Fruit fly (Drosophila melanogaster) whole organism, embryonic: Measurements from ENCODE around the gene CG33947.
A peak's percentile ranks its signal among the peaks of the same experiment; 100 is the strongest.

Experiments used
- Ada2b ChIP-seq: fragments of 200-800 bp; sonication (Bioruptor generic); IDR thresholded peaks from 2 replicates; pipeline ENCODE4 v1.3.6; 2022; ENCODE audit warnings: missing biosample characterization, missing genetic modification characterization
- Atf3 ChIP-seq: fragments of 200-800 bp; sonication (Bioruptor generic); optimal IDR thresholded peaks from 3 replicates; lab custom pipeline; 2016; ENCODE audit warnings: missing biosample characterization, missing genetic modification characterization
- CG10267 ChIP-seq: fragments of 200-800 bp; sonication (Bioruptor generic); optimal IDR thresholded peaks from 2 replicates; lab custom pipeline; 2018; ENCODE audit warnings: missing biosample characterization, mild to moderate bottlenecking, missing genetic modification characterization, moderate library complexity
- CG10274 ChIP-seq: fragments of 200-800 bp; sonication (Bioruptor generic); optimal IDR thresholded peaks from 3 replicates; lab custom pipeline; 2017; ENCODE audit warnings: missing biosample characterization, mild to moderate bottlenecking, missing genetic modification characterization
- CG10366 ChIP-seq: fragments of 200-800 bp; sonication (Bioruptor generic); IDR thresholded peaks from 2 replicates; pipeline ENCODE4 v1.3.6; 2022; ENCODE audit warnings: missing biosample characterization, missing genetic modification characterization
- CG11398 ChIP-seq: fragments of 200-800 bp; sonication (Bioruptor generic); optimal IDR thresholded peaks from 2 replicates; lab custom pipeline; 2016; ENCODE audit warnings: missing biosample characterization, missing genetic modification characterization
- CG11695 ChIP-seq: fragments of 200-800 bp; sonication (Bioruptor generic); IDR thresholded peaks from 3 replicates; pipeline ENCODE4 v1.3.6; 2022; ENCODE audit warnings: missing biosample characterization, missing genetic modification characterization
- CG1233 ChIP-seq: fragments of 200-800 bp; sonication (Bioruptor generic); optimal IDR thresholded peaks from 4 replicates; lab custom pipeline; 2018; ENCODE audit warnings: missing biosample characterization, mild to moderate bottlenecking, missing genetic modification characterization
- CG14014 ChIP-seq: fragments of 200-800 bp; sonication (Bioruptor generic); IDR thresholded peaks from 2 replicates; pipeline ENCODE4 v1.3.6; 2022; ENCODE audit warnings: missing biosample characterization, missing genetic modification characterization
- CG14860 ChIP-seq: fragments of 200-800 bp; sonication (Bioruptor generic); IDR thresholded peaks from 3 replicates; pipeline ENCODE4 v1.3.6; 2022; ENCODE audit warnings: missing biosample characterization, missing genetic modification characterization; ENCODE audit not compliant: partially characterized antibody
- CG16815 ChIP-seq: fragments of 200-800 bp; sonication (Bioruptor generic); optimal IDR thresholded peaks from 3 replicates; lab custom pipeline; 2017; ENCODE audit warnings: missing biosample characterization, mild to moderate bottlenecking, missing genetic modification characterization
- CG1832 ChIP-seq: fragments of 200-800 bp; sonication (Bioruptor generic); optimal IDR thresholded peaks from 2 replicates; lab custom pipeline; 2017; ENCODE audit warnings: missing biosample characterization, mild to moderate bottlenecking, missing genetic modification characterization, inconsistent platforms
- CG30403 ChIP-seq: fragments of 200-800 bp; sonication (Bioruptor generic); optimal IDR thresholded peaks from 3 replicates; lab custom pipeline; 2016; ENCODE audit warnings: missing biosample characterization, missing genetic modification characterization
- CG3838 ChIP-seq: fragments of 200-800 bp; sonication (Bioruptor generic); optimal IDR thresholded peaks from 3 replicates; lab custom pipeline; 2016; ENCODE audit warnings: missing biosample characterization, missing genetic modification characterization
- CG4730 ChIP-seq: fragments of 200-800 bp; sonication (Bioruptor generic); IDR thresholded peaks from 2 replicates; pipeline ENCODE4 v1.3.6; 2022; ENCODE audit warnings: missing biosample characterization, missing genetic modification characterization
- CG4820 ChIP-seq: fragments of 200-800 bp; sonication (Bioruptor generic); optimal IDR thresholded peaks from 3 replicates; lab custom pipeline; 2016; ENCODE audit warnings: missing biosample characterization, missing genetic modification characterization
- CG6689 ChIP-seq: fragments of 200-800 bp; sonication (Bioruptor generic); IDR thresholded peaks from 2 replicates; pipeline ENCODE4 v1.3.6; 2022; ENCODE audit warnings: missing biosample characterization, missing genetic modification characterization
- CG7745 ChIP-seq: fragments of 200-800 bp; sonication (Bioruptor generic); optimal IDR thresholded peaks from 2 replicates; lab custom pipeline; 2018; ENCODE audit warnings: missing biosample characterization, mild to moderate bottlenecking, missing genetic modification characterization, moderate library complexity
- CG8359 ChIP-seq: fragments of 200-800 bp; sonication (Bioruptor generic); optimal IDR thresholded peaks from 2 replicates; lab custom pipeline; 2017; ENCODE audit warnings: missing biosample characterization, mild to moderate bottlenecking, missing genetic modification characterization, borderline replicate concordance
- CG9215 ChIP-seq: fragments of 200-800 bp; sonication (Bioruptor generic); IDR thresholded peaks from 2 replicates; pipeline ENCODE4 v1.3.6; 2022; ENCODE audit warnings: missing biosample characterization, missing genetic modification characterization
- CG9437 ChIP-seq: fragments of 200-800 bp; sonication (Bioruptor generic); optimal IDR thresholded peaks from 2 replicates; lab custom pipeline; 2018; ENCODE audit warnings: missing biosample characterization, mild to moderate bottlenecking, missing genetic modification characterization
- Camta ChIP-seq: fragments of 200-800 bp; sonication (Bioruptor generic); optimal IDR thresholded peaks from 2 replicates; lab custom pipeline; 2016; ENCODE audit warnings: missing biosample characterization, missing genetic modification characterization
- Dll ChIP-seq: fragments of 200-800 bp; sonication (Bioruptor generic); IDR thresholded peaks from 4 replicates; pipeline ENCODE4 v1.3.6; 2022; ENCODE audit warnings: missing biosample characterization, missing genetic modification characterization; ENCODE audit not compliant: partially characterized antibody
- Elba2 ChIP-seq: fragments of 200-800 bp; sonication (Bioruptor generic); optimal IDR thresholded peaks from 3 replicates; lab custom pipeline; 2016; ENCODE audit warnings: missing biosample characterization, missing genetic modification characterization
- Fer1 ChIP-seq: fragments of 200-800 bp; sonication (Bioruptor generic); optimal IDR thresholded peaks from 2 replicates; lab custom pipeline; 2017; ENCODE audit warnings: missing biosample characterization, mild to moderate bottlenecking, missing genetic modification characterization
- HmgD ChIP-seq: fragments of 200-800 bp; sonication (Bioruptor generic); optimal IDR thresholded peaks from 3 replicates; lab custom pipeline; 2016; ENCODE audit warnings: missing biosample characterization, missing genetic modification characterization
- Lhr ChIP-seq: fragments of 200-800 bp; sonication (Bioruptor generic); optimal IDR thresholded peaks from 3 replicates; lab custom pipeline; 2017; ENCODE audit warnings: mild to moderate bottlenecking, missing biosample characterization, missing genetic modification reagents, missing genetic modification characterization
- Spps ChIP-seq: fragments of 200-800 bp; sonication (Bioruptor generic); optimal IDR thresholded peaks from 2 replicates; lab custom pipeline; 2018; ENCODE audit warnings: missing biosample characterization, mild to moderate bottlenecking, missing genetic modification characterization
- Ssrp ChIP-seq: fragments of 200-800 bp; sonication (Bioruptor generic); optimal IDR thresholded peaks from 2 replicates; lab custom pipeline; 2018; ENCODE audit warnings: missing biosample characterization, mild to moderate bottlenecking, missing genetic modification characterization, moderate library complexity
- Xbp1 ChIP-seq: fragments of 200-800 bp; sonication (Bioruptor generic); optimal IDR thresholded peaks from 3 replicates; lab custom pipeline; 2016; ENCODE audit warnings: missing biosample characterization, mild to moderate bottlenecking, missing genetic modification characterization
- ab ChIP-seq: fragments of 200-800 bp; sonication (Bioruptor generic); optimal IDR thresholded peaks from 2 replicates; lab custom pipeline; 2016; ENCODE audit warnings: missing biosample characterization, missing genetic modification characterization
- al ChIP-seq: fragments of 200-800 bp; sonication (Bioruptor generic); IDR thresholded peaks from 2 replicates; pipeline ENCODE4 v1.3.6; 2022; ENCODE audit warnings: missing biosample characterization, missing genetic modification characterization
- aop ChIP-seq: fragments of 200-800 bp; sonication (Bioruptor generic); IDR thresholded peaks from 2 replicates; pipeline ENCODE4 v1.3.6; 2022; ENCODE audit warnings: missing biosample characterization, missing genetic modification characterization
- ato ChIP-seq: fragments of 200-800 bp; sonication (Bioruptor generic); IDR thresholded peaks from 2 replicates; pipeline ENCODE4 v1.3.6; 2022; ENCODE audit warnings: missing biosample characterization, missing genetic modification characterization; ENCODE audit not compliant: partially characterized antibody
- cg ChIP-seq: fragments of 200-800 bp; sonication (Bioruptor generic); optimal IDR thresholded peaks from 3 replicates; lab custom pipeline; 2019; ENCODE audit warnings: missing biosample characterization, mild to moderate bottlenecking, missing genetic modification characterization, moderate library complexity
- corto ChIP-seq: fragments of 200-800 bp; sonication (Bioruptor generic); optimal IDR thresholded peaks from 2 replicates; lab custom pipeline; 2016; ENCODE audit warnings: missing biosample characterization, mild to moderate bottlenecking, missing genetic modification characterization, moderate library complexity
- dmrt99B ChIP-seq: fragments of 200-800 bp; sonication (Bioruptor generic); optimal IDR thresholded peaks from 2 replicates; lab custom pipeline; 2018; ENCODE audit warnings: missing biosample characterization, mild to moderate bottlenecking, missing genetic modification characterization, moderate library complexity
- ewg ChIP-seq: fragments of 200-800 bp; sonication (Bioruptor generic); optimal IDR thresholded peaks from 3 replicates; lab custom pipeline; 2017; ENCODE audit warnings: mild to moderate bottlenecking, missing biosample characterization, missing genetic modification reagents, missing genetic modification characterization
- eyg ChIP-seq: fragments of 200-800 bp; sonication (Bioruptor generic); optimal IDR thresholded peaks from 3 replicates; lab custom pipeline; 2016; ENCODE audit warnings: missing biosample characterization, missing genetic modification characterization
- gce ChIP-seq: fragments of 200-800 bp; sonication (Bioruptor generic); IDR thresholded peaks from 3 replicates; pipeline ENCODE4 v1.3.6; 2022; ENCODE audit warnings: missing biosample characterization, missing genetic modification characterization
- lab ChIP-seq: fragments of 200-800 bp; sonication (Bioruptor generic); optimal IDR thresholded peaks from 3 replicates; lab custom pipeline; 2017; ENCODE audit warnings: missing biosample characterization, missing genetic modification characterization, mild to moderate bottlenecking, moderate library complexity, missing genetic modification reagents
- mirr ChIP-seq: fragments of 200-800 bp; sonication (Bioruptor generic); optimal IDR thresholded peaks from 3 replicates; lab custom pipeline; 2018; ENCODE audit warnings: missing biosample characterization, mild to moderate bottlenecking, missing genetic modification characterization
- mld ChIP-seq: fragments of 200-800 bp; sonication (Bioruptor generic); IDR thresholded peaks from 3 replicates; pipeline ENCODE4 v1.3.6; 2022; ENCODE audit warnings: missing biosample characterization, missing genetic modification characterization; ENCODE audit not compliant: partially characterized antibody
- pan ChIP-seq, 4 experiments: fragments of >200 bp in 3 of 4; fragments of 200-800 bp in 1 of 4; sonication (Bioruptor generic) in 1 of 4; optimal IDR thresholded peaks in 3 of 4; IDR thresholded peaks in 1 of 4; 2 replicates each; pipeline versions ENCODE4 v1.3.6 to Lab custom; 2017 to 2022; ENCODE audit warnings: missing biosample characterization in 2 of 4, missing genetic modification characterization in 2 of 4, mixed read lengths in 1 of 4
- pita ChIP-seq: fragments of 200-800 bp; sonication (Bioruptor generic); optimal IDR thresholded peaks from 2 replicates; lab custom pipeline; 2017; ENCODE audit warnings: missing biosample characterization, mild to moderate bottlenecking, missing genetic modification characterization
- repo ChIP-seq: fragments of 200-800 bp; sonication (Bioruptor generic); optimal IDR thresholded peaks from 2 replicates; lab custom pipeline; 2016; ENCODE audit warnings: missing biosample characterization, missing genetic modification characterization
- stwl ChIP-seq: fragments of 200-800 bp; sonication (Bioruptor generic); optimal IDR thresholded peaks from 3 replicates; lab custom pipeline; 2018; ENCODE audit warnings: missing biosample characterization, mild to moderate bottlenecking, missing genetic modification characterization, moderate library complexity
- tap ChIP-seq: fragments of 200-800 bp; optimal IDR thresholded peaks from 3 replicates; lab custom pipeline; 2019; ENCODE audit warnings: missing biosample characterization, mild to moderate bottlenecking, missing genetic modification characterization, moderate library complexity
- usp ChIP-seq: fragments of >200 bp; optimal IDR thresholded peaks from 2 replicates; lab custom pipeline; 2017; ENCODE audit warnings: missing biosample characterization, missing genetic modification characterization
- z ChIP-seq: fragments of 200-800 bp; sonication (Bioruptor generic); IDR thresholded peaks from 3 replicates; pipeline ENCODE4 v1.3.6; 2022; ENCODE audit warnings: missing biosample characterization, missing genetic modification characterization

Gene CG33947

DNA sequence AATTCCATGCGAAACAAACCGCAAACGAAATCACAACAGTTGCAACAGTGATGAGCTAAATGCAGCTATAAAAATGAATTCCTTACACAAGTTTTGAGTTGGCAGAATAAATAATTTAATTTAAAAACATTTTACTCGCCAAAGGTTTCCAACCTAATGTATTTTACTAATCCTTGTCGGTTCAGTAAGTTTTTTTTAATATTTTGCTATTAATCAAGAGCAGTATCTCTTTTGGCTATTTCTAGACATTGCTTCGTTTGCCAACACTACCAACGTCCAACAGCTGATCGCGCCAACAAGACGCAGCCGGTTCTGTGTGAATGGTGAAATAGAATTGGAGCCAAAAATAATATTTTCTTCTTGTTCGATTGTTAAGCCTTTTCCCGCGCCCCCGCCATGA lies 31.6 kb upstream of the CG33947 start, which contains the start of the genes CG32075, CG45101 and SuUR (continued):
- TF ChIP-seq usp (GFP tag; lab: Kevin White, UChicago) (no peak), aop (GFP tag; lab: Robert Waterston, UW) (no peak; the same call in 1 of the 2 replicates), CG9215 (GFP tag; lab: Robert Waterston, UW) (peak; percentile 82), dmrt99B (tag; lab: Kevin White, UChicago) (peak; percentile 69), CG9437 (GFP tag; lab: Kevin White, UChicago) (peak; percentile 69), ato (GFP tag; lab: Robert Waterston, UW) (no peak), CG11398 (GFP tag; lab: Kevin White, UChicago) (peak; percentile 46), stwl (tag; lab: Kevin White, UChicago) (peak; percentile 61), pita (GFP tag; lab: Kevin White, UChicago) (no peak), CG4730 (GFP tag; lab: Robert Waterston, UW) (peak; percentile 81), CG14860 (GFP tag; lab: Robert Waterston, UW) (no peak), z (GFP tag; lab: Robert Waterston, UW) (no peak), Atf3 (peak; percentile 89), CG10366 (GFP tag; lab: Robert Waterston, UW) (peak; percentile 89), ewg (peak; percentile 76), CG16815 (GFP tag; lab: Kevin White, UChicago) (peak; percentile 80), CG1233 (GFP tag; lab: Kevin White, UChicago) (peak; percentile 68), CG30403 (GFP tag; lab: Kevin White, UChicago) (peak; percentile 94), eyg (GFP tag; lab: Kevin White, UChicago) (peak; percentile 76), al (GFP tag; lab: Robert Waterston, UW) (peak; percentile 88), Ssrp (tag; lab: Kevin White, UChicago) (peak; percentile 88), Elba2 (GFP tag; lab: Kevin White, UChicago) (peak; percentile 81), ab (GFP tag; lab: Kevin White, UChicago) (peak; percentile 88), CG4820 (GFP tag; lab: Kevin White, UChicago) (peak; percentile 78), CG8359 (GFP tag; lab: Kevin White, UChicago) (no peak), Xbp1 (GFP tag; lab: Kevin White, UChicago) (peak; percentile 93), Dll (GFP tag; lab: Robert Waterston, UW) (no peak), Spps (tag; lab: Kevin White, UChicago) (peak; percentile 76), CG14014 (GFP tag; lab: Robert Waterston, UW) (peak; percentile 87), corto (GFP tag; lab: Kevin White, UChicago) (peak; percentile 59), CG10274 (GFP tag; lab: Kevin White, UChicago) (peak; percentile 37), HmgD (GFP tag; lab: Kevin White, UChicago) (peak; percentile 73), CG10267 (peak; percentile 96), gce (GFP tag; lab: Robert Waterston, UW) (no peak), CG1832 (no peak), CG6689 (GFP tag; lab: Robert Waterston, UW) (peak; percentile 88), tap (peak; percentile 61), lab (GFP tag; lab: Kevin White, UChicago) (peak; percentile 81), cg (GFP tag; lab: Kevin White, UChicago) (no peak), mld (GFP tag; lab: Robert Waterston, UW) (no peak), repo (GFP tag; lab: Kevin White, UChicago) (peak; percentile 83), CG3838 (GFP tag; lab: Kevin White, UChicago) (peak; percentile 81), mirr (peak; percentile 5), Camta (GFP tag; lab: Kevin White, UChicago) (peak; percentile 89), CG7745 (no peak), pan (optimal IDR thresholded peaks at IDR 0.05; lab: Kevin White, UChicago) (no peak), pan (GFP tag; optimal IDR thresholded peaks at IDR 0.05 in 1 of 2, IDR thresholded peaks at IDR 0.05 in 1 of 2) (peak in 1 of 2 experiments; percentile 92), Ada2b (GFP tag; lab: Robert Waterston, UW) (peak; percentile 88), Fer1 (GFP tag; lab: Kevin White, UChicago) (peak; percentile 77), Lhr (GFP tag; lab: Kevin White, UChicago) (peak; percentile 51), CG11695 (peak; percentile 78)
